Fruit fly (Drosophila melanogaster) whole organism, embryonic: ENCODE results near the gene hfp.

Experiments
- Bgb ChIP-seq: fragments of 200-800 bp; sonication (Bioruptor generic); IDR thresholded peaks from 2 replicates; pipeline ENCODE4 v1.3.6; 2022; ENCODE audit warnings: missing biosample characterization, missing genetic modification characterization; ENCODE audit not compliant: partially characterized antibody
- CG10979 ChIP-seq: fragments of 200-800 bp; sonication (Bioruptor generic); optimal IDR thresholded peaks from 2 replicates; lab custom pipeline; 2018; ENCODE audit warnings: missing biosample characterization, mild to moderate bottlenecking, missing genetic modification characterization, moderate library complexity
- CG12219 ChIP-seq: fragments of 200-800 bp; sonication (Bioruptor generic); optimal IDR thresholded peaks from 3 replicates; lab custom pipeline; 2018; ENCODE audit warnings: missing biosample characterization, mild to moderate bottlenecking, missing genetic modification characterization
- CG14441 ChIP-seq: fragments of 200-800 bp; sonication (Bioruptor generic); IDR thresholded peaks from 2 replicates; pipeline ENCODE4 v1.3.6; 2022; ENCODE audit warnings: missing biosample characterization, missing genetic modification characterization
- CG18011 ChIP-seq: fragments of 200-800 bp; sonication (Bioruptor generic); optimal IDR thresholded peaks from 2 replicates; lab custom pipeline; 2017; ENCODE audit warnings: missing biosample characterization, missing genetic modification characterization, mild to moderate bottlenecking, moderate library complexity, missing genotype
- CG2116 ChIP-seq: fragments of 200-800 bp; sonication (Bioruptor generic); optimal IDR thresholded peaks from 3 replicates; lab custom pipeline; 2018; ENCODE audit warnings: missing biosample characterization, mild to moderate bottlenecking, missing genetic modification characterization
- CG31388 ChIP-seq: fragments of 200-800 bp; sonication (Bioruptor generic); optimal IDR thresholded peaks from 2 replicates; lab custom pipeline; 2016; ENCODE audit warnings: missing biosample characterization, missing genetic modification characterization
- CG32532 ChIP-seq: fragments of 200-800 bp; sonication (Bioruptor generic); IDR thresholded peaks from 2 replicates; pipeline ENCODE4 v1.3.6; 2022; ENCODE audit warnings: missing biosample characterization, missing genetic modification characterization
- CG3847 ChIP-seq: fragments of 200-800 bp; sonication (Bioruptor generic); IDR thresholded peaks from 2 replicates; pipeline ENCODE4 v1.3.6; 2022; ENCODE audit warnings: missing biosample characterization, missing genetic modification characterization
- CG4424 ChIP-seq: fragments of 200-800 bp; sonication (Bioruptor generic); optimal IDR thresholded peaks from 3 replicates; lab custom pipeline; 2016; ENCODE audit warnings: missing biosample characterization, missing genetic modification characterization
- CG6175 ChIP-seq: fragments of 200-800 bp; sonication (Bioruptor generic); IDR thresholded peaks from 3 replicates; pipeline ENCODE4 v1.3.6; 2022; ENCODE audit warnings: missing biosample characterization, missing genetic modification characterization
- CG6765 ChIP-seq: fragments of 200-800 bp; sonication (Bioruptor generic); optimal IDR thresholded peaks from 3 replicates; lab custom pipeline; 2017; ENCODE audit warnings: missing biosample characterization, mild to moderate bottlenecking, missing genetic modification characterization
- CG8478 ChIP-seq: fragments of >200 bp; optimal IDR thresholded peaks from 2 replicates; lab custom pipeline; 2018
- D ChIP-seq, 2 experiments: fragments of 200-800 bp in 1 of 2; fragments of >200 bp in 1 of 2; sonication (Bioruptor generic) in 1 of 2; optimal IDR thresholded peaks; 2 replicates in 1 of 2; 3 replicates in 1 of 2; lab custom pipeline; 2017; ENCODE audit warnings: mild to moderate bottlenecking in 1 of 2, missing biosample characterization in 1 of 2, missing genetic modification characterization in 1 of 2, missing genetic modification reagents in 1 of 2
- D19A ChIP-seq: fragments of 200-800 bp; optimal IDR thresholded peaks from 3 replicates; lab custom pipeline; 2019; ENCODE audit warnings: missing biosample characterization, mild to moderate bottlenecking, missing genetic modification characterization, moderate library complexity
- E2f2 ChIP-seq: fragments of 200-800 bp; sonication (Bioruptor generic); IDR thresholded peaks from 2 replicates; pipeline ENCODE4 v1.3.6; 2022; ENCODE audit warnings: missing biosample characterization, missing genetic modification characterization
- ERR ChIP-seq: fragments of 200-800 bp; sonication (Bioruptor generic); optimal IDR thresholded peaks from 2 replicates; lab custom pipeline; 2016; ENCODE audit warnings: missing biosample characterization, missing genetic modification characterization
- Elba2 ChIP-seq: fragments of 200-800 bp; sonication (Bioruptor generic); optimal IDR thresholded peaks from 3 replicates; lab custom pipeline; 2016; ENCODE audit warnings: missing biosample characterization, missing genetic modification characterization
- Ets97D ChIP-seq: fragments of 200-800 bp; sonication (Bioruptor generic); optimal IDR thresholded peaks from 3 replicates; lab custom pipeline; 2016; ENCODE audit warnings: missing biosample characterization, missing genetic modification characterization
- H15 ChIP-seq: fragments of 200-800 bp; sonication (Bioruptor generic); IDR thresholded peaks from 3 replicates; pipeline ENCODE4 v1.3.6; 2022; ENCODE audit warnings: missing biosample characterization, missing genetic modification characterization
- HLHmδ ChIP-seq: fragments of 200-800 bp; sonication (Bioruptor generic); optimal IDR thresholded peaks from 2 replicates; lab custom pipeline; 2018; ENCODE audit warnings: missing biosample characterization, mild to moderate bottlenecking, missing genetic modification characterization, moderate library complexity
- Hr3 ChIP-seq: fragments of 200-800 bp; sonication (Bioruptor generic); optimal IDR thresholded peaks from 3 replicates; lab custom pipeline; 2016; ENCODE audit warnings: missing biosample characterization, missing genetic modification characterization
- Max ChIP-seq: fragments of 200-800 bp; sonication (Bioruptor generic); optimal IDR thresholded peaks from 2 replicates; lab custom pipeline; 2016; ENCODE audit warnings: missing biosample characterization, mild to moderate bottlenecking, missing genetic modification characterization
- Nf-YA ChIP-seq: fragments of 200-800 bp; sonication (Bioruptor generic); IDR thresholded peaks from 2 replicates; pipeline ENCODE4 v1.3.6; 2022; ENCODE audit warnings: missing biosample characterization, missing genetic modification characterization
- Ptx1 ChIP-seq: fragments of 200-800 bp; sonication (Bioruptor generic); IDR thresholded peaks from 2 replicates; pipeline ENCODE4 v1.3.6; 2022; ENCODE audit warnings: missing biosample characterization, missing genetic modification characterization
- Six4 ChIP-seq: fragments of 200-800 bp; sonication (Bioruptor generic); optimal IDR thresholded peaks from 2 replicates; lab custom pipeline; 2016; ENCODE audit warnings: missing biosample characterization, missing genetic modification characterization
- Sry-β ChIP-seq: fragments of 200-800 bp; sonication (Bioruptor generic); optimal IDR thresholded peaks from 2 replicates; lab custom pipeline; 2018; ENCODE audit warnings: missing biosample characterization, mild to moderate bottlenecking, missing genetic modification characterization, moderate library complexity
- abd-A ChIP-seq: fragments of 200-800 bp; sonication (Bioruptor generic); optimal IDR thresholded peaks from 3 replicates; lab custom pipeline; 2019; ENCODE audit warnings: missing biosample characterization, mild to moderate bottlenecking, missing genetic modification characterization, moderate library complexity
- crol ChIP-seq: fragments of 200-800 bp; sonication (Bioruptor generic); IDR thresholded peaks from 2 replicates; pipeline ENCODE4 v1.3.6; 2022; ENCODE audit warnings: missing biosample characterization, missing genetic modification characterization
- cwo ChIP-seq: fragments of 200-800 bp; sonication (Bioruptor generic); optimal IDR thresholded peaks from 3 replicates; lab custom pipeline; 2017; ENCODE audit warnings: missing biosample characterization, missing genetic modification characterization, mild to moderate bottlenecking, moderate library complexity, missing genetic modification reagents
- dpn ChIP-seq, 2 experiments: fragments of 200-800 bp; sonication (Bioruptor generic); optimal IDR thresholded peaks; 3 replicates each; lab custom pipeline; 2016; ENCODE audit warnings: missing biosample characterization in 2 of 2, missing genetic modification characterization in 2 of 2
- fd102C ChIP-seq: fragments of 200-800 bp; sonication (Bioruptor generic); optimal IDR thresholded peaks from 2 replicates; lab custom pipeline; 2018; ENCODE audit warnings: missing biosample characterization, mild to moderate bottlenecking, missing genetic modification characterization, moderate library complexity
- grau ChIP-seq: fragments of 200-800 bp; optimal IDR thresholded peaks from 3 replicates; lab custom pipeline; 2019; ENCODE audit warnings: missing biosample characterization, mild to moderate bottlenecking, missing genetic modification characterization, moderate library complexity
- hb ChIP-seq: fragments of 200-800 bp; sonication (Bioruptor generic); IDR thresholded peaks from 3 replicates; pipeline ENCODE4 v1.3.6; 2022; ENCODE audit warnings: missing biosample characterization, missing genetic modification characterization; ENCODE audit not compliant: partially characterized antibody
- hth ChIP-seq: fragments of >200 bp; optimal IDR thresholded peaks from 2 replicates; lab custom pipeline; 2017; ENCODE audit warnings: inconsistent platforms
- kah ChIP-seq: fragments of 200-800 bp; sonication (Bioruptor generic); optimal IDR thresholded peaks from 2 replicates; lab custom pipeline; 2018; ENCODE audit warnings: missing biosample characterization, mild to moderate bottlenecking, missing genetic modification characterization
- maf-S ChIP-seq: fragments of 200-800 bp; sonication (Bioruptor generic); optimal IDR thresholded peaks from 2 replicates; lab custom pipeline; 2016; ENCODE audit warnings: missing biosample characterization, missing genetic modification characterization
- nmo ChIP-seq: fragments of 200-800 bp; sonication (Bioruptor generic); optimal IDR thresholded peaks from 2 replicates; lab custom pipeline; 2018; ENCODE audit warnings: missing biosample characterization, mild to moderate bottlenecking, missing genetic modification characterization, moderate library complexity
- odd ChIP-seq: fragments of 200-800 bp; sonication (Bioruptor generic); optimal IDR thresholded peaks from 2 replicates; lab custom pipeline; 2017; ENCODE audit warnings: missing biosample characterization, mild to moderate bottlenecking, missing genetic modification characterization
- peb ChIP-seq: fragments of 200-800 bp; sonication (Bioruptor generic); IDR thresholded peaks from 2 replicates; pipeline ENCODE4 v1.3.6; 2022; ENCODE audit warnings: missing biosample characterization, missing genetic modification characterization
- sens ChIP-seq: fragments of 200-800 bp; sonication (Bioruptor generic); peaks from one replicate; lab custom pipeline; 2016; ENCODE audit warnings: missing biosample characterization, missing genetic modification characterization
- sima ChIP-seq: fragments of 200-800 bp; sonication (Bioruptor generic); optimal IDR thresholded peaks from 2 replicates; lab custom pipeline; 2016; ENCODE audit warnings: missing biosample characterization, missing genetic modification characterization
- tio ChIP-seq: fragments of 200-800 bp; sonication (Bioruptor generic); optimal IDR thresholded peaks from 2 replicates; lab custom pipeline; 2017; ENCODE audit warnings: missing biosample characterization, missing genetic modification characterization, inconsistent platforms
- tx ChIP-seq: fragments of 200-800 bp; sonication (Bioruptor generic); optimal IDR thresholded peaks from 2 replicates; lab custom pipeline; 2016; ENCODE audit warnings: missing biosample characterization, missing genetic modification characterization
- wek ChIP-seq: fragments of 200-800 bp; sonication (Bioruptor generic); optimal IDR thresholded peaks from 3 replicates; lab custom pipeline; 2018; ENCODE audit warnings: missing biosample characterization, mild to moderate bottlenecking, missing genetic modification characterization, moderate library complexity
- yki ChIP-seq: fragments of >200 bp; optimal IDR thresholded peaks from 3 replicates; lab custom pipeline; 2018

hfp gene

DNA sequence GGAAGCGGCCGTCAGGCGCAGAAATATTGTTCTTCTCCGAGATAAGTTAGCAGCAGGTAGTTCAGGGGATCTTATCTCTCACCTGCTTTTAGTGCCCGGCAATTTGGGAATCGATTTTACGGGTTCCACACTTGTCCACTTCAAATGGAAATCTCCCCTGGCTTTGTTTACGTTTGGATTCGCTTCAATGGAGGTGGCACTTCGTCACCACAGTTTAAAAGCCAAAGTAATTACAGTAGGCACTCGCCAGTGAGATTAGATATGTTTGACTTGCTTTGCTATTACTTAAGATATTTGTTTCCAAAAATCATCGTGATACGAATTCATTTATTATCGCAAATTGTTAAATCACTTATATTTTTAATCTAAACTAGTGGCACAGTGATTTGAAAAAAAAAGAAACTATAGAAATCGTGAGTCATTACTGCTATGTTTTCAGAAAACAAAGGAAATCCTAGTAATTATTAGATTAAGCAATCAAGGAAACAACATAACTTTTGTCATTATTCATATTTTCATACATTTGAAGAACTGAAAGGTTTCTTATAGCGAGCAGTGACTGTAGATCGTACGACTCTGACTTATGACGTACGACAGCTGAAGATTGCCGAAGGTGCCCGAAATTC is 46.1 kb upstream of the hfp start (continued):
- TF ChIP-seq Sry-β (GFP tag; lab: Kevin White, UChicago) (no peak), Ets97D (GFP tag; lab: Kevin White, UChicago) (no peak), CG18011 (GFP tag; lab: Kevin White, UChicago) (no peak)

DNA sequence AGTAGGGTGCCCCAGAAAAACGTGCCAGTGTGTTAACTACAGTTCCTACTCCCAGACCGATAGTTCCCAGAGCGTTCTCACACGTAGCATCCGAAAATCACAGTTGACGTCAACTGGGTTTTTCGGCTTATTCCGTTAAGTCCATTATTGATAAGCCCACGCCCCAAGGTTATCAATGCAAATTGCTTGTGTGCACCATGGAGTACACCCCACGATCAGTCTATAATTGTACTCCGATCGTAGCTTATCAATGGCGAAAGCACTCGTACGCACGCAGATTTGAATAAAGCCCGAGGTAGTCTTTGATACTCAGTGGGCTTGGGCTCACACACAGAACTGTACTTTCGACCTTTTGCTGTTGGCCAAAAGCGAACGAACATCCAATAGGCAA is 44.7 kb upstream of the hfp start:
- TF ChIP-seq dpn (GFP tag; optimal IDR thresholded peaks at IDR 0.05; lab: Kevin White, UChicago) = no peak
- TF ChIP-seq hth (lab: Kevin White, UChicago) = no peak
- TF ChIP-seq CG6765 = no peak
- TF ChIP-seq CG32532 = no peak
- TF ChIP-seq Nf-YA (GFP tag; lab: Robert Waterston, UW) = 0 out of 2 replicates have a peak, but pooled peaks have one; percentile 17
- TF ChIP-seq CG6175 (GFP tag; lab: Robert Waterston, UW) = no peak
- TF ChIP-seq sens = no peak
- no peak for TF ChIP-seq CG4424 (GFP tag; lab: Kevin White, UChicago)
- no peak for TF ChIP-seq sima (GFP tag; lab: Kevin White, UChicago)
- TF ChIP-seq cwo = peak; percentile 6
- TF ChIP-seq grau = no peak
- TF ChIP-seq, all 482 proteins: peak for 2

DNA sequence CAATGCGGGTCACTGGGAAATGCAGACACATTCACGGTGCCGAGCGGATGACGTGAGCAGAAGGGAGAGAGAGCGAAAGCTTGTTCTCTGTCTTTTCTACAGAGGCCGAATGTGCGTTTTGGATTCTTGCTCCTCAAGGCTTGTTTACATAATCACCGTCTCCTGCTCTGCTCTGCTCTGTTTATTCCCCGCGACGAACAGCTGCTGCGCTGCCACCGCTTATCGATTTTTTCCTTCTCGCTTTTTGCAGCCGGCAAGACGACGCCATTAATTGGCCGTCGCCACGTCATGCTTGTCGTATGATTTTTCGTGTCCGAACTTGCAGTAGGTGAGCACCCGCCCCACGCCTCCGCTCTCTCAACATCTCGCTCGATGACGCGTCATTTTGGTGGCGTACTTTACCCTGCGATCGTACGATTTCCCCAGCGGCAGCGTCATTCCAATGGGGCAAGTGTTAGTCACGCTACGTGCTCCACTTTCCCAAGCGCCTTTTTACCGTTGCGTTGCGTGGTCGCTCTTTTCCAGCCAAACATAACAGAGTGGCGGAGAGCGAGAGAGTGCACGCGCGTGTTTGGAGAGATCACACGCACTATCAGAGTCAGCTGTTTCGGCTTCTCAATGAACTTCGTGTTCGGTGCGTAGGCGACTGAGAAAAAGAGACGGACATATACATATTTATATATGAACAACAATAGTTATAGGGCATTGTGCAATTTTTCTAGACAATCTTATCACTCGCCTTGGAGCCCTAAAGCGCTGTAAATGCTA is 44.1 kb upstream of the hfp start:
- TF ChIP-seq wek (GFP tag; lab: Kevin White, UChicago) (no peak), H15 (GFP tag; lab: Robert Waterston, UW) (no peak), peb (no peak), yki (lab: Kevin White, UChicago) (no peak), CG4424 (GFP tag; lab: Kevin White, UChicago) (no peak), CG8478 (lab: Kevin White, UChicago) (no peak), hb (GFP tag; lab: Robert Waterston, UW) (no peak), CG14441 (no peak), kah (peak; percentile 53), CG31388 (no peak), maf-S (GFP tag; lab: Kevin White, UChicago) (no peak), Elba2 (GFP tag; lab: Kevin White, UChicago) (no peak), Ptx1 (GFP tag; lab: Robert Waterston, UW) (no peak), CG12219 (GFP tag; lab: Kevin White, UChicago) (no peak), D19A (no peak), CG2116 (GFP tag; lab: Kevin White, UChicago) (no peak), CG3847 (GFP tag; lab: Robert Waterston, UW) (no peak), abd-A (tag; lab: Kevin White, UChicago) (no peak), nmo (GFP tag; lab: Kevin White, UChicago) (no peak), Bgb (no peak), Sry-β (GFP tag; lab: Kevin White, UChicago) (no peak), fd102C (GFP tag; lab: Kevin White, UChicago) (no peak), Max (no peak), Hr3 (GFP tag; lab: Kevin White, UChicago) (no peak), HLHmδ (GFP tag; lab: Kevin White, UChicago) (no peak), tio (GFP tag; lab: Kevin White, UChicago) (no peak), tx (GFP tag; lab: Kevin White, UChicago) (no peak), odd (GFP tag; lab: Kevin White, UChicago) (no peak), D (optimal IDR thresholded peaks at IDR 0.05; lab: Kevin White, UChicago) (peak; percentile 58), D (GFP tag; optimal IDR thresholded peaks at IDR 0.05; lab: Kevin White, UChicago) (no peak), ERR (GFP tag; lab: Kevin White, UChicago) (no peak), crol (GFP tag; lab: Robert Waterston, UW) (peak; percentile 66; the same call in 1 of the 2 replicates), dpn (GFP tag; optimal IDR thresholded peaks at IDR 0.05; lab: Kevin White, UChicago) (no peak), Six4 (GFP tag; lab: Kevin White, UChicago) (no peak), CG10979 (tag; lab: Kevin White, UChicago) (peak; percentile 19), E2f2 (GFP tag; lab: Robert Waterston, UW) (no peak)
